Worm (Caenorhabditis elegans): ENCODE results near the gene F42D1.4.

Gene F42D1.4

ce11 chrX:14778112-14778511, 28.9 kb upstream of the F42D1.4 start:
- TF ChIP-seq nhr-76 (tag; optimal IDR thresholded peaks at IDR 0.05) (no peak), dsc-1 (tag; optimal IDR thresholded peaks at IDR 0.05) (peak; percentile 34)

ce11 chrX:14780176-14780575, 26.9 kb upstream of the F42D1.4 start:
- TF ChIP-seq tlp-1 (tag; optimal IDR thresholded peaks at IDR 0.05) (no peak), irx-1 (tag; optimal IDR thresholded peaks at IDR 0.05) (no peak), lin-13 (GFP tag; optimal IDR thresholded peaks at IDR 0.05) (no peak), lin-14 (GFP tag; optimal IDR thresholded peaks at IDR 0.05) (peak; percentile 54), C34B4.2 (tag; optimal IDR thresholded peaks at IDR 0.05) (no peak), lin-35 (GFP tag; optimal IDR thresholded peaks at IDR 0.05) (peak in 1 of 2 experiments; percentile 51), nhr-28 (tag; optimal IDR thresholded peaks at IDR 0.05) (no peak), nhr-71 (tag; optimal IDR thresholded peaks at IDR 0.05) (peak; percentile 61), ceh-88 (GFP tag; IDR thresholded peaks at IDR 0.05) (no peak), efl-1 (optimal IDR thresholded peaks at IDR 0.05) (no peak), efl-1 (GFP tag; optimal IDR thresholded peaks at IDR 0.05 in 1 of 2) (no peak), blmp-1 (tag; optimal IDR thresholded peaks at IDR 0.05) (peak; percentile 61), hlh-17 (GFP tag; optimal IDR thresholded peaks at IDR 0.05; ENCODE audit: borderline replicate concordance) (no peak), efl-3 (GFP tag; optimal IDR thresholded peaks at IDR 0.05) (no peak), nhr-90 (tag; optimal IDR thresholded peaks at IDR 0.05; ENCODE audit: poor library complexity) (peak; percentile 37), nhr-20 (tag; optimal IDR thresholded peaks at IDR 0.05) (peak; percentile 74), lin-15B (tag; optimal IDR thresholded peaks at IDR 0.05) (no peak), nhr-85 (tag) (peak; percentile 82), snpc-4 (tag; optimal IDR thresholded peaks at IDR 0.05) (no peak), nhr-19 (GFP tag; conservative IDR thresholded peaks at IDR 0.05) (peak; percentile 18; the same call in 1 of the 2 replicates), nhr-12 (tag; optimal IDR thresholded peaks at IDR 0.05) (no peak), unc-130 (tag; optimal IDR thresholded peaks at IDR 0.05) (no peak), snu-23 (GFP tag; optimal IDR thresholded peaks at IDR 0.05) (peak; percentile 54), nhr-47 (tag; optimal IDR thresholded peaks at IDR 0.05) (peak; percentile 20), zag-1 (tag; optimal IDR thresholded peaks at IDR 0.05) (no peak), lsy-2 (tag; optimal IDR thresholded peaks at IDR 0.05) (peak in 1 of 2 experiments; percentile 8), elt-3 (tag; optimal IDR thresholded peaks at IDR 0.05) (peak in 2 of 6 experiments; percentile 61 to 78), skn-1 (tag; optimal IDR thresholded peaks at IDR 0.05) (peak; percentile 18), vab-15 (tag; optimal IDR thresholded peaks at IDR 0.05) (no peak), mep-1 (tag; optimal IDR thresholded peaks at IDR 0.05) (no peak), mdl-1 (tag; optimal IDR thresholded peaks at IDR 0.05) (peak in 1 of 2 experiments; percentile 62), tbx-2 (tag; optimal IDR thresholded peaks at IDR 0.05) (peak; percentile 61)

- no peak for TF ChIP-seq hlh-4 (tag; optimal IDR thresholded peaks at IDR 0.05)
- no peak for TF ChIP-seq ceh-82 (tag; optimal IDR thresholded peaks at IDR 0.05)
- peak; percentile 90 for TF ChIP-seq nhr-85 (tag)
- TF ChIP-seq nhr-19 (GFP tag; conservative IDR thresholded peaks at IDR 0.05) = peak; percentile 38
- TF ChIP-seq efl-1 (optimal IDR thresholded peaks at IDR 0.05) = no peak
- peak in 1 of 2 experiments; percentile 43 for TF ChIP-seq efl-1 (GFP tag; optimal IDR thresholded peaks at IDR 0.05 in 1 of 2)
- TF ChIP-seq ceh-88 (GFP tag; IDR thresholded peaks at IDR 0.05) = no peak
- TF ChIP-seq elt-3 (tag; optimal IDR thresholded peaks at IDR 0.05) = peak in 1 of 6 experiments; percentile 19
- TF ChIP-seq dpl-1 (GFP tag; optimal IDR thresholded peaks at IDR 0.05) = peak in 1 of 3 experiments; percentile 16
- TF ChIP-seq lin-35 (GFP tag; optimal IDR thresholded peaks at IDR 0.05) = peak in 1 of 2 experiments; percentile 7
- TF ChIP-seq ztf-11 (tag; optimal IDR thresholded peaks at IDR 0.05) = no peak
- TF ChIP-seq elt-2 (tag; optimal IDR thresholded peaks at IDR 0.05) = peak; percentile 70
- TF ChIP-seq grh-1 (GFP tag; IDR thresholded peaks at IDR 0.05) = 0 out of 2 replicates have a peak, but pooled peaks have one; percentile 16
- peak in 1 of 2 experiments; percentile 47 for TF ChIP-seq mdl-1 (tag; optimal IDR thresholded peaks at IDR 0.05)
- TF ChIP-seq nhr-47 (tag; optimal IDR thresholded peaks at IDR 0.05) = peak; percentile 22
- peak; percentile 72 for TF ChIP-seq nhr-20 (tag; optimal IDR thresholded peaks at IDR 0.05)
- peak; percentile 59 for TF ChIP-seq nhr-90 (tag; optimal IDR thresholded peaks at IDR 0.05; ENCODE audit: poor library complexity)
- no peak for TF ChIP-seq nhr-12 (tag; optimal IDR thresholded peaks at IDR 0.05)
- peak; percentile 51 for TF ChIP-seq tbx-2 (tag; optimal IDR thresholded peaks at IDR 0.05)
- TF ChIP-seq lin-14 (GFP tag; optimal IDR thresholded peaks at IDR 0.05) = peak; percentile 63
- TF ChIP-seq nhr-71 (tag; optimal IDR thresholded peaks at IDR 0.05) = peak; percentile 67
- peak; percentile 34 for TF ChIP-seq snu-23 (GFP tag; optimal IDR thresholded peaks at IDR 0.05)
These were observed 23.4 kb upstream of the F42D1.4 start for ce11 chrX:14783434-14784142.
